Worm (Caenorhabditis elegans) whole organism, midembryonic: ENCODE measurements around the gene M70.1.
"Not testable (repeated sequence)": the region's sequence is repeated elsewhere in the genome, so short reads cannot be mapped to it uniquely, and the experiment has no call there.

Source experiments
- flt-1 ChIP-seq: fragments of 200-800 bp; sonication (Bioruptor generic); IDR thresholded peaks from 2 replicates; pipeline ENCODE4 v1.3.6; 2022; ENCODE audit warnings: missing genetic modification characterization, missing compliant biosample characterization
- klf-2 ChIP-seq: fragments of 200-800 bp; sonication (Bioruptor generic); conservative IDR thresholded peaks from 2 replicates; pipeline ENCODE4 v1.3.6; 2022; ENCODE audit warnings: missing genetic modification reagents, missing genetic modification characterization, missing compliant biosample characterization
- med-1 ChIP-seq: sonication (generic microtip); optimal IDR thresholded peaks from 2 replicates; lab custom pipeline; 2017; ENCODE audit warnings: missing genetic modification characterization, mild to moderate bottlenecking, missing compliant biosample characterization, antibody characterized with exemption, missing genetic modification reagents; ENCODE audit not compliant: insufficient read depth
- ref-1 ChIP-seq: fragments of 200-800 bp; sonication (Bioruptor generic); conservative IDR thresholded peaks from 2 replicates; pipeline ENCODE4 v1.3.6; 2022; ENCODE audit warnings: missing genetic modification reagents, missing genetic modification characterization, missing compliant biosample characterization

ce11 chrIV:2275545-2275944, 29.9 kb downstream of the M70.1 start, which contains the start of gene M70.5:
- not testable (repeated sequence) for TF ChIP-seq klf-2 (GFP tag; lab: Robert Waterston, UW); med-1; ref-1 (GFP tag; lab: Robert Waterston, UW)
- 0 out of 2 replicates have a peak, but pooled peaks have one; percentile 45 for TF ChIP-seq flt-1 (GFP tag; lab: Robert Waterston, UW)
